Worm (Caenorhabditis elegans) whole organism, L2 larva: Measurements from ENCODE around the gene C07A9.10.
"Not testable (repeated sequence)": the region's sequence is repeated elsewhere in the genome, so short reads cannot be mapped to it uniquely, and the experiment has no call there.

Experiments
- C34F6.9 ChIP-seq: fragments of 150-350 bp; optimal IDR thresholded peaks from 2 replicates; lab custom pipeline; 2014; ENCODE audit warnings: missing biosample characterization, missing genetic modification characterization
- F13H6.1 ChIP-seq: sonication (generic microtip); optimal IDR thresholded peaks from 2 replicates; lab custom pipeline; 2016; ENCODE audit warnings: missing genetic modification characterization, missing compliant biosample characterization
- R02D3.7 ChIP-seq: fragments of 150-350 bp; optimal IDR thresholded peaks from 2 replicates; lab custom pipeline; 2014; ENCODE audit warnings: missing biosample characterization, missing genetic modification characterization
- Y55F3AM.14 ChIP-seq: fragments of 200-800 bp; sonication (Bioruptor generic); optimal IDR thresholded peaks from 2 replicates; lab custom pipeline; 2018; ENCODE audit warnings: mild to moderate bottlenecking, missing genetic modification characterization, missing compliant biosample characterization
- aly-2 ChIP-seq: fragments of 150-350 bp; optimal IDR thresholded peaks from 2 replicates; lab custom pipeline; 2014; ENCODE audit warnings: missing biosample characterization, missing genetic modification characterization
- ama-1 ChIP-seq: fragments of 150-350 bp; optimal IDR thresholded peaks from 2 replicates; lab custom pipeline; 2018; ENCODE audit warnings: inconsistent platforms
- ceh-16 ChIP-seq: fragments of 150-350 bp; optimal IDR thresholded peaks from 2 replicates; lab custom pipeline; 2014; ENCODE audit warnings: missing biosample characterization, missing genetic modification characterization
- ceh-82 ChIP-seq: fragments of 150-350 bp; optimal IDR thresholded peaks from 2 replicates; lab custom pipeline; 2014; ENCODE audit warnings: missing biosample characterization, missing genetic modification characterization
- crh-2 ChIP-seq: sonication (generic microtip); optimal IDR thresholded peaks from 2 replicates; lab custom pipeline; 2017; ENCODE audit warnings: missing biosample characterization, missing genetic modification characterization
- dmd-4 ChIP-seq: sonication (generic microtip); optimal IDR thresholded peaks from 2 replicates; lab custom pipeline; 2017; ENCODE audit warnings: missing biosample characterization, missing genetic modification characterization
- egl-27 ChIP-seq: sonication (generic microtip); optimal IDR thresholded peaks from 3 replicates; lab custom pipeline; 2017; ENCODE audit warnings: missing biosample characterization, missing genetic modification reagents, missing genetic modification characterization
- elt-1 ChIP-seq: fragments of 150-350 bp; optimal IDR thresholded peaks from 2 replicates; lab custom pipeline; 2014; ENCODE audit warnings: missing biosample characterization, missing genetic modification characterization
- elt-3 ChIP-seq: sonication (generic microtip); optimal IDR thresholded peaks from 2 replicates; lab custom pipeline; 2017; ENCODE audit warnings: missing biosample characterization, missing genetic modification characterization
- fos-1 ChIP-seq: fragments of 150-350 bp; optimal IDR thresholded peaks from 2 replicates; lab custom pipeline; 2014; ENCODE audit warnings: missing biosample characterization, missing genetic modification characterization
- gmeb-1 ChIP-seq: fragments of 150-350 bp; optimal IDR thresholded peaks from 2 replicates; lab custom pipeline; 2014; ENCODE audit warnings: missing biosample characterization, missing genetic modification characterization
- lin-11 ChIP-seq: fragments of 150-350 bp; sonication (generic microtip); optimal IDR thresholded peaks from 2 replicates; lab custom pipeline; 2014; ENCODE audit warnings: missing biosample characterization, missing genetic modification characterization, inconsistent platforms, mixed read lengths
- lin-13 ChIP-seq: fragments of 150-350 bp; optimal IDR thresholded peaks from 2 replicates; lab custom pipeline; 2014; ENCODE audit warnings: missing biosample characterization, missing genetic modification reagents, missing genetic modification characterization
- lsy-2 ChIP-seq, 2 experiments: fragments of 150-350 bp in 1 of 2; sonication (generic microtip) in 1 of 2; optimal IDR thresholded peaks; 2 replicates each; lab custom pipeline; 2014 to 2017; ENCODE audit warnings: missing biosample characterization in 2 of 2, missing genetic modification characterization in 2 of 2
- mab-5 ChIP-seq: fragments of 150-350 bp; optimal IDR thresholded peaks from 2 replicates; lab custom pipeline; 2014; ENCODE audit warnings: missing biosample characterization, missing genetic modification characterization
- mdl-1 ChIP-seq, 2 experiments: fragments of 150-350 bp in 1 of 2; sonication (generic microtip) in 1 of 2; optimal IDR thresholded peaks; 2 replicates each; lab custom pipeline; 2017; ENCODE audit warnings: missing biosample characterization in 2 of 2, missing genetic modification characterization in 2 of 2
- nhr-10 ChIP-seq: sonication (generic microtip); optimal IDR thresholded peaks from 2 replicates; lab custom pipeline; 2017; ENCODE audit warnings: missing biosample characterization, missing genetic modification characterization
- nhr-12 ChIP-seq: fragments of 150-350 bp; optimal IDR thresholded peaks from 2 replicates; lab custom pipeline; 2014; ENCODE audit warnings: missing biosample characterization, missing genetic modification characterization
- nhr-129 ChIP-seq: fragments of 150-350 bp; optimal IDR thresholded peaks from 2 replicates; lab custom pipeline; 2014; ENCODE audit warnings: missing biosample characterization, missing genetic modification characterization
- nhr-21 ChIP-seq: fragments of 150-350 bp; optimal IDR thresholded peaks from 2 replicates; lab custom pipeline; 2014; ENCODE audit warnings: missing biosample characterization, missing genetic modification characterization
- nhr-23 ChIP-seq: fragments of 150-350 bp; optimal IDR thresholded peaks from 2 replicates; lab custom pipeline; 2014; ENCODE audit warnings: missing biosample characterization, missing genetic modification reagents, missing genetic modification characterization
- nhr-237 ChIP-seq: fragments of 150-350 bp; optimal IDR thresholded peaks from 2 replicates; lab custom pipeline; 2014; ENCODE audit warnings: missing biosample characterization, missing genetic modification characterization
- nhr-25 ChIP-seq: fragments of 150-350 bp; sonication (generic microtip); optimal IDR thresholded peaks from 3 replicates; lab custom pipeline; 2014; ENCODE audit warnings: missing biosample characterization, missing genetic modification characterization
- nhr-6 ChIP-seq: fragments of 150-350 bp; optimal IDR thresholded peaks from 2 replicates; lab custom pipeline; 2014; ENCODE audit warnings: missing biosample characterization, missing genetic modification characterization
- nhr-77 ChIP-seq: fragments of 150-350 bp; optimal IDR thresholded peaks from 2 replicates; lab custom pipeline; 2014; ENCODE audit warnings: missing biosample characterization, missing genetic modification characterization
- peb-1 ChIP-seq: fragments of 150-350 bp; optimal IDR thresholded peaks from 2 replicates; lab custom pipeline; 2014; ENCODE audit warnings: missing biosample characterization, missing genetic modification characterization
- sem-4 ChIP-seq: fragments of 150-350 bp; optimal IDR thresholded peaks from 2 replicates; lab custom pipeline; 2014; ENCODE audit warnings: missing biosample characterization, missing genetic modification reagents, missing genetic modification characterization
- skn-1 ChIP-seq: sonication (generic microtip); optimal IDR thresholded peaks from 2 replicates; lab custom pipeline; 2017; ENCODE audit warnings: missing biosample characterization, missing genetic modification characterization
- sma-3 ChIP-seq: sonication (generic microtip); optimal IDR thresholded peaks from 2 replicates; lab custom pipeline; 2016; ENCODE audit warnings: missing genetic modification reagents, missing genetic modification characterization, missing compliant biosample characterization
- sma-9 ChIP-seq, 2 experiments: fragments of 150-350 bp in 1 of 2; sonication (generic microtip) in 1 of 2; optimal IDR thresholded peaks; 2 replicates each; lab custom pipeline; 2014 to 2016; ENCODE audit warnings: missing genetic modification characterization in 2 of 2, mild to moderate bottlenecking in 1 of 2, missing biosample characterization in 1 of 2, missing compliant biosample characterization in 1 of 2, missing genetic modification reagents in 1 of 2, moderate library complexity in 1 of 2
- unc-39 ChIP-seq: fragments of 150-350 bp; optimal IDR thresholded peaks from 2 replicates; lab custom pipeline; 2014; ENCODE audit warnings: missing biosample characterization, missing genetic modification characterization
- zag-1 ChIP-seq: fragments of 150-350 bp; optimal IDR thresholded peaks from 2 replicates; lab custom pipeline; 2014; ENCODE audit warnings: missing biosample characterization, missing genetic modification characterization
- ztf-1 ChIP-seq: fragments of 200-800 bp; sonication (Bioruptor generic); conservative IDR thresholded peaks from 2 replicates; pipeline ENCODE4 v1.3.6; 2022; ENCODE audit warnings: missing genetic modification characterization, missing compliant biosample characterization
- ztf-11 ChIP-seq: sonication (generic microtip); optimal IDR thresholded peaks from 2 replicates; lab custom pipeline; 2017; ENCODE audit warnings: missing biosample characterization, missing genetic modification characterization
- ztf-4 ChIP-seq: fragments of 150-350 bp; optimal IDR thresholded peaks from 2 replicates; lab custom pipeline; 2014; ENCODE audit warnings: missing biosample characterization, missing genetic modification characterization

The C07A9.10 gene

ce11 chrIII:9689377-9689776, 3.5 kb upstream of the C07A9.10 start:
- TF ChIP-seq dmd-4 (tag; lab: Kevin White, UChicago) (no peak), lin-11 (tag; lab: Kevin White, UChicago) (no peak), peb-1 (tag; lab: Kevin White, UChicago) (no peak), nhr-10 (tag; lab: Kevin White, UChicago) (no peak), crh-2 (tag; lab: Kevin White, UChicago) (peak; percentile 15), gmeb-1 (tag; lab: Kevin White, UChicago) (peak; percentile 10), elt-3 (tag; lab: Kevin White, UChicago) (no peak), nhr-237 (tag; lab: Kevin White, UChicago) (no peak), fos-1 (tag; lab: Kevin White, UChicago) (peak; percentile 6), nhr-21 (tag; lab: Kevin White, UChicago) (no peak)

ce11 chrIII:9682729-9683128, 3.1 kb downstream of the C07A9.10 start, which contains the start of gene C07A9.5:
C07A9.5 (minus strand) TSS chrIII:9682829.
- not testable (repeated sequence) for TF ChIP-seq nhr-129, ztf-11, zag-1 (tag; lab: Kevin White, UChicago)

- TF ChIP-seq nhr-23, nhr-77, R02D3.7 (tag; lab: Kevin White, UChicago): not testable (repeated sequence)
These were observed 4.7 kb downstream of the C07A9.10 start, which contains the start of gene C07A9.13 for ce11 chrIII:9681206-9681605. C07A9.13 (minus strand) TSS chrIII:9681306.

ce11 chrIII:9678819-9679218, 7.0 kb downstream of the C07A9.10 start, which contains the start of gene ugt-60:
ugt-60 (minus strand) TSS chrIII:9679051.
- TF ChIP-seq dmd-4 (tag; lab: Kevin White, UChicago) (no peak), ceh-16 (no peak), R02D3.7 (tag; lab: Kevin White, UChicago) (no peak), aly-2 (tag; lab: Kevin White, UChicago) (no peak), elt-1 (tag; lab: Kevin White, UChicago) (no peak), C34F6.9 (tag; lab: Kevin White, UChicago) (no peak), mdl-1 (tag; optimal IDR thresholded peaks at IDR 0.05; lab: Kevin White, UChicago) (no peak), nhr-12 (tag; lab: Kevin White, UChicago) (no peak), nhr-25 (tag; lab: Kevin White, UChicago) (no peak)

ce11 chrIII:9669546-9669945, 16.3 kb downstream of the C07A9.10 start:
- TF ChIP-seq lin-11 (tag; lab: Kevin White, UChicago), result no peak
- TF ChIP-seq ama-1 (lab: Kevin White, UChicago), result no peak

- TF ChIP-seq nhr-6 (tag; lab: Kevin White, UChicago) (no peak), mab-5 (tag; lab: Kevin White, UChicago) (peak; percentile 36), nhr-77 (tag; lab: Kevin White, UChicago) (no peak), elt-3 (tag; lab: Kevin White, UChicago) (no peak), ceh-16 (peak; percentile 54), aly-2 (tag; lab: Kevin White, UChicago) (no peak), fos-1 (tag; lab: Kevin White, UChicago) (peak; percentile 60), gmeb-1 (tag; lab: Kevin White, UChicago) (peak; percentile 41), nhr-21 (tag; lab: Kevin White, UChicago) (peak; percentile 73), ceh-82 (tag; lab: Kevin White, UChicago) (no peak), ztf-11 (tag; lab: Kevin White, UChicago) (no peak), F13H6.1 (tag; lab: Kevin White, UChicago) (peak; percentile 84), sma-9 (GFP tag; optimal IDR thresholded peaks at IDR 0.05; lab: Kevin White, UChicago) (peak; percentile 75), sma-9 (tag; optimal IDR thresholded peaks at IDR 0.05; lab: Kevin White, UChicago) (no peak), zag-1 (tag; lab: Kevin White, UChicago) (peak; percentile 88), lin-13 (GFP tag; lab: Kevin White, UChicago) (peak; percentile 29), skn-1 (peak; percentile 18), C34F6.9 (tag; lab: Kevin White, UChicago) (peak; percentile 69), ama-1 (lab: Kevin White, UChicago) (no peak), nhr-237 (tag; lab: Kevin White, UChicago) (peak; percentile 10), sma-3 (peak; percentile 51), sem-4 (tag; lab: Kevin White, UChicago) (peak; percentile 13), nhr-12 (tag; lab: Kevin White, UChicago) (no peak), lsy-2 (tag; optimal IDR thresholded peaks at IDR 0.05; lab: Kevin White, UChicago) (peak; percentile 26 to 54), ztf-4 (tag; lab: Kevin White, UChicago) (no peak), egl-27 (tag; lab: Kevin White, UChicago) (peak; percentile 79), ztf-1 (GFP tag; lab: Robert Waterston, UW) (no peak), nhr-23 (tag; lab: Kevin White, UChicago) (no peak), peb-1 (tag; lab: Kevin White, UChicago) (no peak), Y55F3AM.14 (peak; percentile 41), unc-39 (tag; lab: Kevin White, UChicago) (no peak)
These were observed 18.1 kb downstream of the C07A9.10 start, which contains the start of gene C07A9.9 for ce11 chrIII:9667591-9668265. C07A9.9 (minus strand) TSS chrIII:9667641.
